Worm (Caenorhabditis elegans): ENCODE measurements around the gene spe-45.

The spe-45 gene

ce11 chrIV:12371340-12371739 lies 18.6 kb downstream of the spe-45 start:
- no peak for TF ChIP-seq flt-1 (GFP tag; IDR thresholded peaks at IDR 0.05)
- TF ChIP-seq ref-1 (GFP tag; conservative IDR thresholded peaks at IDR 0.05), result no peak

- TF ChIP-seq T22C8.4 (GFP tag; IDR thresholded peaks at IDR 0.05), result no peak
- no peak for TF ChIP-seq ref-1 (GFP tag; conservative IDR thresholded peaks at IDR 0.05)
- TF ChIP-seq med-1 (GFP tag; optimal IDR thresholded peaks at IDR 0.05; ENCODE audit: insufficient read depth), result no peak
- TF ChIP-seq ztf-29 (GFP tag; IDR thresholded peaks at IDR 0.05), result no peak
- TF ChIP-seq cog-1 (tag; optimal IDR thresholded peaks at IDR 0.05), result no peak
- no peak for TF ChIP-seq ztf-23 (GFP tag; IDR thresholded peaks at IDR 0.05)
- TF ChIP-seq flt-1 (GFP tag; IDR thresholded peaks at IDR 0.05), result no peak
- no peak for TF ChIP-seq tab-1 (GFP tag; IDR thresholded peaks at IDR 0.05)
- no peak for TF ChIP-seq klf-2 (GFP tag; conservative IDR thresholded peaks at IDR 0.05)
Observed at ce11 chrIV:12366571-12366970, 23.3 kb downstream of the spe-45 start.

DNA sequence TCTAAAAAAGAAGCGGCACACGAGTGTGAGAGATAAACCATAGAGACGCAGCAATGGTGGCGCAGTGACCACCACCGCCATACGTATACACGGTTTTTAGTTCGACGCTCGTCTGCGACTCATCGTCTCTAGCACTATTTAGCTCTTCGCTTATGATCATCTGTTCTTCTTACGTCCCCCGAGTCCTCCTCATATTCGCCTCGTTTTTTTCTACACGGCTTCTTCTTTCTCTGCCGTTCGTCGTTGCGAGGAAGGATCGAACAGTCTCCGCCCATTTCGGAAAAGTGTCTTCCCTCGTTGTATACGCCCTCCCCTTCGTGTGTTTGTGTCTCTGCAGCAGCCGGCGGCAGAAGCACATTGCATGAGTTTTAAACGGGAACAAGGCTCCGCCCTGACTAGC lies 24.9 kb downstream of the spe-45 start:
- TF ChIP-seq ref-1 (GFP tag; conservative IDR thresholded peaks at IDR 0.05), result no peak
- peak; percentile 48; the same call in 1 of the 2 replicates for TF ChIP-seq ztf-29 (GFP tag; IDR thresholded peaks at IDR 0.05)

ce11 chrIV:12361392-12362092 lies 28.4 kb downstream of the spe-45 start, which contains the start of the genes ccr-4 and ZC518.8:
TSS of gene ccr-4 (plus strand) at chrIV:12361542.
TSS of gene ZC518.8 (minus strand) at chrIV:12361908.
- TF ChIP-seq tab-1 (GFP tag; IDR thresholded peaks at IDR 0.05) (no peak), T22C8.4 (GFP tag; IDR thresholded peaks at IDR 0.05) (no peak), klf-2 (GFP tag; conservative IDR thresholded peaks at IDR 0.05) (no peak), med-1 (GFP tag; optimal IDR thresholded peaks at IDR 0.05; ENCODE audit: insufficient read depth) (no peak), ztf-29 (GFP tag; IDR thresholded peaks at IDR 0.05) (no peak), ztf-23 (GFP tag; IDR thresholded peaks at IDR 0.05) (no peak), ref-1 (GFP tag; conservative IDR thresholded peaks at IDR 0.05) (no peak), flt-1 (GFP tag; IDR thresholded peaks at IDR 0.05) (no peak), cog-1 (tag; optimal IDR thresholded peaks at IDR 0.05) (no peak)

ce11 chrIV:12360742-12361195 lies 29.1 kb downstream of the spe-45 start, which contains the start of gene sec-24.2:
TSS of gene sec-24.2 (minus strand) at chrIV:12360792.
- TF ChIP-seq T22C8.4 (GFP tag; IDR thresholded peaks at IDR 0.05), result no peak

- TF ChIP-seq ref-1 (GFP tag; conservative IDR thresholded peaks at IDR 0.05) (no peak), tab-1 (GFP tag; IDR thresholded peaks at IDR 0.05) (no peak), cog-1 (tag; optimal IDR thresholded peaks at IDR 0.05) (no peak), ztf-23 (GFP tag; IDR thresholded peaks at IDR 0.05) (no peak), ztf-29 (GFP tag; IDR thresholded peaks at IDR 0.05) (no peak), T22C8.4 (GFP tag; IDR thresholded peaks at IDR 0.05) (no peak), med-1 (GFP tag; optimal IDR thresholded peaks at IDR 0.05; ENCODE audit: insufficient read depth) (no peak), klf-2 (GFP tag; conservative IDR thresholded peaks at IDR 0.05) (no peak), flt-1 (GFP tag; IDR thresholded peaks at IDR 0.05) (no peak)
Observed at ce11 chrIV:12359979-12360378, 29.9 kb downstream of the spe-45 start.

ce11 chrIV:12350235-12350634 lies 39.7 kb downstream of the spe-45 start:
- TF ChIP-seq tab-1 (GFP tag; IDR thresholded peaks at IDR 0.05), result no peak
- TF ChIP-seq flt-1 (GFP tag; IDR thresholded peaks at IDR 0.05), result no peak
- no peak for TF ChIP-seq ref-1 (GFP tag; conservative IDR thresholded peaks at IDR 0.05)
- no peak for TF ChIP-seq T22C8.4 (GFP tag; IDR thresholded peaks at IDR 0.05)
- TF ChIP-seq med-1 (GFP tag; optimal IDR thresholded peaks at IDR 0.05; ENCODE audit: insufficient read depth), result no peak
- TF ChIP-seq ztf-29 (GFP tag; IDR thresholded peaks at IDR 0.05), result no peak
- no peak for TF ChIP-seq klf-2 (GFP tag; conservative IDR thresholded peaks at IDR 0.05)
- TF ChIP-seq cog-1 (tag; optimal IDR thresholded peaks at IDR 0.05), result no peak

DNA sequence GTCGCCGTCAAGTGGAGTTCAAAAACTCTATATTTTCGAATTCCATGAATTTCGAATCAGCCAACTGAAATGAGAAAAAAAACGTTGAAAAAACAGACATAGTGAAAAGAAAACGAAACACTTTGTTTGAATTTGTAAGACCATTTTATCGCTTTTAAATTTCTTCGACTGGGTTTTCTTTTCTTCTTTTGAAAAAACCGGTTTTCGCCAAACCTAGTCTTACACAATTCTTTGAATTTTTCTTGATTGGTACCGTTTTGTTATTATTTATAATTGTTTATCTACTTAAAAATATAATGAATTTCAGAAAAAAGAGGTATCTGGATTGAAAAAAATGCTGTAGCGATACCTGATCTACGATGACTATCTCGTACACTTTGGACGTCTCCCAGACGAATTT lies 40.3 kb downstream of the spe-45 start, which contains the start of gene best-22:
Gene best-22, plus strand, starts transcription at position 301 of the 400 bp plus-strand sequence.
- TF ChIP-seq ref-1 (GFP tag; conservative IDR thresholded peaks at IDR 0.05), result no peak
- no peak for TF ChIP-seq med-1 (GFP tag; optimal IDR thresholded peaks at IDR 0.05; ENCODE audit: insufficient read depth)
- TF ChIP-seq T22C8.4 (GFP tag; IDR thresholded peaks at IDR 0.05), result no peak
- TF ChIP-seq ztf-23 (GFP tag; IDR thresholded peaks at IDR 0.05), result no peak
- TF ChIP-seq klf-2 (GFP tag; conservative IDR thresholded peaks at IDR 0.05), result no peak
- TF ChIP-seq tab-1 (GFP tag; IDR thresholded peaks at IDR 0.05), result no peak
- no peak for TF ChIP-seq cog-1 (tag; optimal IDR thresholded peaks at IDR 0.05)
- no peak for TF ChIP-seq ztf-29 (GFP tag; IDR thresholded peaks at IDR 0.05)
- no peak for TF ChIP-seq flt-1 (GFP tag; IDR thresholded peaks at IDR 0.05)

ce11 chrIV:12340885-12341284 lies 49.0 kb downstream of the spe-45 start:
- TF ChIP-seq T22C8.4 (GFP tag; IDR thresholded peaks at IDR 0.05), result no peak
- TF ChIP-seq klf-2 (GFP tag; conservative IDR thresholded peaks at IDR 0.05), result no peak
- TF ChIP-seq cog-1 (tag; optimal IDR thresholded peaks at IDR 0.05), result no peak
- no peak for TF ChIP-seq ztf-29 (GFP tag; IDR thresholded peaks at IDR 0.05)
- TF ChIP-seq ztf-23 (GFP tag; IDR thresholded peaks at IDR 0.05), result no peak
- TF ChIP-seq med-1 (GFP tag; optimal IDR thresholded peaks at IDR 0.05; ENCODE audit: insufficient read depth), result no peak
- TF ChIP-seq flt-1 (GFP tag; IDR thresholded peaks at IDR 0.05), result no peak
- no peak for TF ChIP-seq tab-1 (GFP tag; IDR thresholded peaks at IDR 0.05)
- no peak for TF ChIP-seq ref-1 (GFP tag; conservative IDR thresholded peaks at IDR 0.05)

Data from whole organism, midembryonic.